Fruit fly (Drosophila melanogaster) whole organism, wandering third instar larva: ENCODE data around the gene CG8519.

Experiments used
- Abd-B ChIP-seq: fragments of >200 bp; optimal IDR thresholded peaks from 2 replicates; lab custom pipeline; 2017; ENCODE audit warnings: missing biosample characterization, missing genetic modification characterization
- CG32264 ChIP-seq: fragments of 200-800 bp; sonication (Bioruptor generic); optimal IDR thresholded peaks from 2 replicates; lab custom pipeline; 2016; ENCODE audit warnings: missing biosample characterization, missing genetic modification characterization
- CG9705 ChIP-seq: fragments of 200-800 bp; sonication (Bioruptor generic); optimal IDR thresholded peaks from 2 replicates; lab custom pipeline; 2018; ENCODE audit warnings: missing biosample characterization, mild to moderate bottlenecking, missing genetic modification characterization
- CrebA ChIP-seq: fragments of 200-800 bp; sonication (Bioruptor generic); optimal IDR thresholded peaks from 2 replicates; lab custom pipeline; 2016; ENCODE audit warnings: missing biosample characterization, mild to moderate bottlenecking, missing genetic modification characterization, borderline replicate concordance
- Dfd ChIP-seq: fragments of >200 bp; optimal IDR thresholded peaks from 2 replicates; lab custom pipeline; 2017; ENCODE audit warnings: missing biosample characterization, missing genetic modification characterization
- Dif ChIP-seq: fragments of 200-275, 200-300 bp; sonication (Bioruptor generic); optimal IDR thresholded peaks from 2 replicates; lab custom pipeline; 2018; ENCODE audit warnings: missing biosample characterization, missing genetic modification characterization; ENCODE audit not compliant: partially characterized antibody
- GATAd ChIP-seq: sonication (Bioruptor generic); optimal IDR thresholded peaks from 2 replicates; lab custom pipeline; 2016; ENCODE audit warnings: missing biosample characterization, missing genetic modification characterization
- HLH106 ChIP-seq: fragments of 200-800 bp; optimal IDR thresholded peaks from 3 replicates; lab custom pipeline; 2019; ENCODE audit warnings: missing biosample characterization, mild to moderate bottlenecking, missing genetic modification characterization, moderate library complexity
- Hr78 ChIP-seq: fragments of >200 bp; optimal IDR thresholded peaks from 2 replicates; lab custom pipeline; 2017; ENCODE audit warnings: missing biosample characterization, missing genetic modification characterization
- Jra ChIP-seq: sonication (Bioruptor generic); optimal IDR thresholded peaks from 2 replicates; lab custom pipeline; 2016; ENCODE audit warnings: missing biosample characterization, missing genetic modification characterization
- Mio ChIP-seq: sonication (Bioruptor generic); optimal IDR thresholded peaks from 2 replicates; lab custom pipeline; 2016; ENCODE audit warnings: missing biosample characterization, missing genetic modification characterization
- Myc ChIP-seq: fragments of >200 bp; optimal IDR thresholded peaks from 2 replicates; lab custom pipeline; 2017
- N ChIP-seq: fragments of >200 bp; optimal IDR thresholded peaks from 2 replicates; lab custom pipeline; 2018; ENCODE audit warnings: missing biosample characterization, missing external identifiers, missing genetic modification characterization
- Rel ChIP-seq, 2 experiments: fragments of 200-800 bp; sonication (Bioruptor generic) in 1 of 2; optimal IDR thresholded peaks; 2 replicates in 1 of 2; 3 replicates in 1 of 2; lab custom pipeline; 2016 to 2019; ENCODE audit warnings: mild to moderate bottlenecking in 2 of 2, missing biosample characterization in 2 of 2, missing genetic modification characterization in 2 of 2, moderate library complexity in 1 of 2
- Sp1 ChIP-seq: fragments of 200-800 bp; sonication (Bioruptor generic); optimal IDR thresholded peaks from 3 replicates; lab custom pipeline; 2019; ENCODE audit warnings: missing biosample characterization, mild to moderate bottlenecking, missing genetic modification characterization, moderate library complexity
- Vsx2 ChIP-seq: fragments of 200-300, 225-300 bp; sonication (Bioruptor generic); optimal IDR thresholded peaks from 2 replicates; lab custom pipeline; 2018; ENCODE audit warnings: missing biosample characterization, missing genetic modification characterization; ENCODE audit not compliant: partially characterized antibody
- br ChIP-seq: fragments of 200-800 bp; sonication (Bioruptor generic); optimal IDR thresholded peaks from 2 replicates; lab custom pipeline; 2016; ENCODE audit warnings: missing biosample characterization, missing genetic modification characterization
- brk ChIP-seq: fragments of 200-800 bp; sonication (Bioruptor generic); optimal IDR thresholded peaks from 2 replicates; lab custom pipeline; 2016; ENCODE audit warnings: missing biosample characterization, mild to moderate bottlenecking, missing genetic modification characterization
- dl ChIP-seq, 2 experiments: fragments of 175-275, 200-275 bp in 1 of 2; fragments of 200-275 bp in 1 of 2; sonication (Bioruptor generic); optimal IDR thresholded peaks; lab custom pipeline; 2018; ENCODE audit warnings: mild to moderate bottlenecking in 2 of 2, missing biosample characterization in 2 of 2, missing genetic modification characterization in 2 of 2, moderate library complexity in 2 of 2; ENCODE audit not compliant: partially characterized antibody in 2 of 2, insufficient read depth in 1 of 2
- dmrt93B ChIP-seq: fragments of 200-800 bp; sonication (Bioruptor generic); optimal IDR thresholded peaks from 2 replicates; lab custom pipeline; 2018; ENCODE audit warnings: missing biosample characterization, mild to moderate bottlenecking, missing genetic modification characterization
- dsf ChIP-seq: sonication (Bioruptor generic); optimal IDR thresholded peaks from 2 replicates; lab custom pipeline; 2016; ENCODE audit warnings: missing biosample characterization, missing genetic modification characterization, borderline replicate concordance
- fru ChIP-seq: fragments of 200-800 bp; sonication (Bioruptor generic); optimal IDR thresholded peaks from 3 replicates; lab custom pipeline; 2016; ENCODE audit warnings: missing biosample characterization, mild to moderate bottlenecking, missing genetic modification characterization
- h ChIP-seq: fragments of 200-800 bp; sonication (Bioruptor generic); optimal IDR thresholded peaks from 3 replicates; lab custom pipeline; 2016; ENCODE audit warnings: missing biosample characterization, mild to moderate bottlenecking, missing genetic modification characterization
- jim ChIP-seq: fragments of 175-275, 200-325 bp; sonication (Bioruptor generic); optimal IDR thresholded peaks from 2 replicates; lab custom pipeline; 2016; ENCODE audit warnings: missing biosample characterization, mild to moderate bottlenecking, missing genetic modification characterization
- lola ChIP-seq: fragments of >200 bp; optimal IDR thresholded peaks from 2 replicates; lab custom pipeline; 2017; ENCODE audit warnings: missing biosample characterization, missing genetic modification characterization
- pan ChIP-seq: fragments of >200 bp; optimal IDR thresholded peaks from 2 replicates; lab custom pipeline; 2017
- psq ChIP-seq: fragments of 200-800 bp; sonication (Bioruptor generic); optimal IDR thresholded peaks from 3 replicates; lab custom pipeline; 2017; ENCODE audit warnings: missing biosample characterization, mild to moderate bottlenecking, missing genetic modification characterization, moderate library complexity
- rgr ChIP-seq: fragments of 200-800 bp; sonication (Bioruptor generic); optimal IDR thresholded peaks from 3 replicates; lab custom pipeline; 2016; ENCODE audit warnings: missing biosample characterization, mild to moderate bottlenecking, missing genetic modification characterization
- sage ChIP-seq: fragments of 200-800 bp; sonication (Bioruptor generic); optimal IDR thresholded peaks from 2 replicates; lab custom pipeline; 2016; ENCODE audit warnings: missing biosample characterization, mild to moderate bottlenecking, missing genetic modification characterization
- sv ChIP-seq: fragments of 200-800 bp; sonication (Bioruptor generic); optimal IDR thresholded peaks from 3 replicates; lab custom pipeline; 2016; ENCODE audit warnings: missing biosample characterization, missing genetic modification characterization
- tai ChIP-seq: sonication (Bioruptor generic); optimal IDR thresholded peaks from 2 replicates; lab custom pipeline; 2016; ENCODE audit warnings: missing biosample characterization, missing genetic modification characterization
- usp ChIP-seq: fragments of >200 bp; optimal IDR thresholded peaks from 2 replicates; lab custom pipeline; 2017; ENCODE audit warnings: missing biosample characterization, missing genetic modification characterization
- woc ChIP-seq: sonication (Bioruptor generic); optimal IDR thresholded peaks from 2 replicates; lab custom pipeline; 2016; ENCODE audit warnings: missing biosample characterization, mild to moderate bottlenecking, missing genetic modification characterization

Gene CG8519

DNA sequence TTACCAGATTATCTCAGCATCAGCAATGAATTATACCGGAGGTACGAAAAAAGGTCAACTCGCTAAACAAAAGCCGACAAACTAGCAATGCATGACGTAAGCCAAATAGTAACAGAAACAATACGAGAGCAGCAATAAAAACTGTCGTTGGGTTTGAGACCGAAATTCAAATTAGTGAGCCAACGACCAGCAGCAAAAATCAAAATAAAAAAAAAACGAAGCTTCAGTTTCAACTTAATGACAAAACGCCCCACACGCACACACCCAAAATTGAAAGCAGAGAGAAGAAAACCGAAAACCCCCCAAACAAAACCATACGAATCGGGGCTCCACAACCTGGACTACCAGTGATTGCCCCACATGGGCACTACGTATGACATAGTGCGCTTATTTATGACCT lies 10.5 kb upstream of the CG8519 start:
- TF ChIP-seq dmrt93B (no peak), Mio (GFP tag; lab: Kevin White, UChicago) (no peak), Hr78 (no peak), woc (GFP tag; lab: Kevin White, UChicago) (no peak), Rel (GFP tag; optimal IDR thresholded peaks at IDR 0.05; lab: Kevin White, UChicago) (no peak), Rel (tag; optimal IDR thresholded peaks at IDR 0.05; lab: Kevin White, UChicago) (peak; percentile 39), Vsx2 (no peak)

DNA sequence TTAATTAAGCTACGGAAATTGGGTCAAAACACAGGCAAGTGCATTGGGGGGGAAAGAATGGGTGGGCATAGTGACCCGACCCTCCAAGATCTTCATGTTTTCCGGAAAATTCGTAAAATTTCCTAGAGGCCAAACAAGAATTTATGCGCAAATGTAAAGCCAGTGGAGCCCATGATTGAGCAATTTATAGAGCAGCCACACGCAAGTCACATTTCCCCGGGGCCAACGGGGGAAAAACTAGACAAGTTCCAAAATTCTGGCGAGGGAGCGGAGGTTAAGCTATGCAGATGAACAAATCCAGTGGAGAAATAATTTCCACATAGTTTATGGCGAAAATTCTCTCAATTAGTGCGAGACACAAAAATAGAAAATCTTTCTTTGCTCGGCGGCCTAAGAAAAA lies 7.3 kb upstream of the CG8519 start:
- TF ChIP-seq dmrt93B (no peak), Abd-B (GFP tag; lab: Kevin White, UChicago) (no peak), usp (GFP tag; lab: Kevin White, UChicago) (no peak), h (no peak), dsf (GFP tag; lab: Kevin White, UChicago) (no peak), Sp1 (GFP tag; lab: Kevin White, UChicago) (no peak), brk (no peak), dl (GFP tag; optimal IDR thresholded peaks at IDR 0.05; lab: Kevin White, UChicago; ENCODE audit: insufficient read depth in 1 of 2, partially characterized antibody in 2 of 2) (no peak), Rel (GFP tag; optimal IDR thresholded peaks at IDR 0.05; lab: Kevin White, UChicago) (no peak), Rel (tag; optimal IDR thresholded peaks at IDR 0.05; lab: Kevin White, UChicago) (no peak), sv (GFP tag; lab: Kevin White, UChicago) (no peak), Hr78 (no peak), CG9705 (no peak), fru (GFP tag; lab: Kevin White, UChicago) (no peak), Dfd (GFP tag; lab: Kevin White, UChicago) (no peak), tai (GFP tag; lab: Kevin White, UChicago) (no peak)

DNA sequence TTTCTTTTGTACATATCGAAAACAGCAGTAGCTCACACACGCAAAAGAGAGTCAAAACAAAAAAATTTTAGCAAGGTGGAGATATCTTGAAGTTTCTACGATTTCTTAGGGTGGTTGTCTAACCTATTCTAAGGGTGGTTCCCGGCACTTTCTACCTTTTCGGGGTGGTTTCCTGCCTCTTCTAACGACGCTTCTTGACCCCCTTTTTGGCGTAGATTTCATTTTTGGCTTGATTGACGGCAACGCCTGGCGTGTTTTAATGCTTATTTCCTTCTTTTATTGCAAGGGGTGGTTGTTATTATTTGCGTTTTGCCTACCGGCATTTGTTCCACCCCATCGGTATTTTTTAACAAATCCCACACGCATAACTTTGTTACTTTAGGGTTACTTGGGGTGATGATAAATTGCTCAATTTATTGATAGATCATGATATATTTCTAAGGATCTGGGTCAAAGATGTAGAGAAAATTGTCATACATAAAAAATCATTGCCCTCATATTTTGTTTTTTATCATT lies 3.6 kb upstream of the CG8519 start:
- TF ChIP-seq Dfd (GFP tag; lab: Kevin White, UChicago) (no peak), psq (no peak), rgr (GFP tag; lab: Kevin White, UChicago) (no peak), pan (lab: Kevin White, UChicago) (no peak), dsf (GFP tag; lab: Kevin White, UChicago) (no peak), Sp1 (GFP tag; lab: Kevin White, UChicago) (no peak), lola (GFP tag; lab: Kevin White, UChicago) (no peak), Vsx2 (no peak), brk (no peak), CrebA (GFP tag; lab: Kevin White, UChicago) (no peak), br (no peak), woc (GFP tag; lab: Kevin White, UChicago) (no peak), Hr78 (no peak), CG9705 (no peak), Jra (GFP tag; lab: Kevin White, UChicago) (no peak), h (no peak), CG32264 (no peak)

DNA sequence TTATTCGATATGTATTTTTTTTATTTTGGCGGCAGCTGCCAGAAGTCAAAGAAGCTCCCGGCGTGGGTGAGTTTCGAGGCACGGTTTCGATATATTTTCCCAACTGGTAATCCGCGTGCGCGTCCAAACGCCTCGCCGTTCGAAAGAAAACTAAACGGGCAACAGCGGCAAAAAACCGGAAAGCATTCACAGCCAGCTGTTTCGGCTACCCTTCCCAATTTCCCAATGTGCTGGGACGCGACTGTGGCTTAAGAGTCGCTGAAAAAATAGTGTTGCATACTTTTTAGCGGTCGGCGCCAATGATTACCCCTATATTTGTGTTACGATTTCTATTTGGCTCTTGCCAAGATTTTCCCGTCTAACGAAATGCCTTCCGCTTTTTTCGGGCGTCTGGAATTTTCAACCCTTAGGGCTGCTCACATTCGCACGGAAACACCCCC lies 1.3 kb upstream of the CG8519 start, which contains the start of gene SP1173:
Gene SP1173 (minus strand): TSS at position 154 of the 440 bp plus-strand sequence.
- TF ChIP-seq sv (GFP tag; lab: Kevin White, UChicago): no peak
- peak in 1 of 2 experiments; percentile 16 for TF ChIP-seq dl (GFP tag; optimal IDR thresholded peaks at IDR 0.05; lab: Kevin White, UChicago; ENCODE audit: insufficient read depth in 1 of 2, partially characterized antibody in 2 of 2)
- TF ChIP-seq N: peak; percentile 40
- TF ChIP-seq Dif (GFP tag; lab: Kevin White, UChicago): peak; percentile 29
- TF ChIP-seq sage (GFP tag; lab: Kevin White, UChicago): no peak
- peak; percentile 78 for TF ChIP-seq Myc (lab: Kevin White, UChicago)
- peak; percentile 26 for TF ChIP-seq Vsx2

DNA sequence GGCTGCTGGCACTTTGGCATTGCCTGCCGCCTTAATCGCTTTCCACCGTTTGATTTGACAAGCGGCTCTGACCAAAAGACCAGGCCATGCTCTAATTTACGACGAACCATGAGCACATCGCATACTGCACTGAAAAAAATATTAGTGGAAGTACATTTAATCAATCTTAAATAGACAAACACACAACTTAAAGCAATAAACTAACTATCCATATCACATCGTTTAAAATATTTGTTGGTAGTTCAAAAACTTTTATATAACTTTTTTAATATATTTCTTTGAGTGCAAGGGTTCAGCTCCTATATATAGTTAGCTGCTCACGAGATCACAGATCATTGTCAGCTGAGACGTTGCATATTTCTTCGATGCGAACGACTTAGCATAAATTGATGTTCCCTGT lies 1.2 kb downstream of the CG8519 start:
- no peak for TF ChIP-seq brk
- no peak for TF ChIP-seq tai (GFP tag; lab: Kevin White, UChicago)
- no peak for TF ChIP-seq pan (lab: Kevin White, UChicago)
- no peak for TF ChIP-seq br
- no peak for TF ChIP-seq HLH106 (tag; lab: Kevin White, UChicago)
- no peak for TF ChIP-seq GATAd
- no peak for TF ChIP-seq Vsx2
- no peak for TF ChIP-seq jim (GFP tag; lab: Kevin White, UChicago)
- TF ChIP-seq, all 38 proteins: peak for 0
